Fruit fly (Drosophila melanogaster) whole organism, pupa: Measurements from ENCODE around the gene koko.

Experiments
- CG10348 ChIP-seq: fragments of 200-800 bp; sonication (Bioruptor generic); IDR thresholded peaks from 2 replicates; pipeline ENCODE4 v1.3.6; 2022; ENCODE audit warnings: missing biosample characterization, missing genetic modification characterization
- CG12605 ChIP-seq: fragments of 200-800 bp; sonication (Bioruptor generic); IDR thresholded peaks from 2 replicates; pipeline ENCODE4 v1.3.6; 2022; ENCODE audit warnings: missing biosample characterization, missing genetic modification characterization
- CG13204 ChIP-seq: fragments of 200-800 bp; sonication (Bioruptor generic); optimal IDR thresholded peaks from 2 replicates; lab custom pipeline; 2018; ENCODE audit warnings: missing biosample characterization, mild to moderate bottlenecking, missing genetic modification characterization, moderate library complexity
- CG14655 ChIP-seq: fragments of 200-800 bp; sonication (Bioruptor generic); optimal IDR thresholded peaks from 3 replicates; lab custom pipeline; 2017; ENCODE audit warnings: mild to moderate bottlenecking, missing biosample characterization, missing genetic modification reagents, missing genetic modification characterization
- CG15710 ChIP-seq: fragments of 200-800 bp; sonication (Bioruptor generic); optimal IDR thresholded peaks from 2 replicates; lab custom pipeline; 2018; ENCODE audit warnings: missing biosample characterization, mild to moderate bottlenecking, missing genetic modification characterization, moderate library complexity
- CG17806 ChIP-seq: fragments of 200-800 bp; sonication (Bioruptor generic); optimal IDR thresholded peaks from 2 replicates; lab custom pipeline; 2018; ENCODE audit warnings: missing biosample characterization, mild to moderate bottlenecking, missing genetic modification characterization, moderate library complexity
- CG32121 ChIP-seq: fragments of 200-800 bp; sonication (Bioruptor generic); IDR thresholded peaks from 2 replicates; pipeline ENCODE4 v1.3.6; 2022; ENCODE audit warnings: missing biosample characterization, missing genetic modification characterization
- CG34367 ChIP-seq: fragments of 200-800 bp; sonication (Bioruptor generic); optimal IDR thresholded peaks from 2 replicates; lab custom pipeline; 2018; ENCODE audit warnings: missing biosample characterization, mild to moderate bottlenecking, missing genetic modification characterization
- CG4496 ChIP-seq: fragments of 200-800 bp; sonication (Bioruptor generic); IDR thresholded peaks from 3 replicates; pipeline ENCODE4 v1.3.6; 2022; ENCODE audit warnings: missing biosample characterization, missing genetic modification characterization
- CG8159 ChIP-seq: fragments of 200-800 bp; sonication (Bioruptor generic); optimal IDR thresholded peaks from 3 replicates; lab custom pipeline; 2018; ENCODE audit warnings: missing biosample characterization, mild to moderate bottlenecking, missing genetic modification characterization, moderate library complexity
- CG8301 ChIP-seq: fragments of 200-800 bp; sonication (Bioruptor generic); optimal IDR thresholded peaks from 2 replicates; lab custom pipeline; 2018; ENCODE audit warnings: missing biosample characterization, mild to moderate bottlenecking, missing genetic modification characterization
- CG9948 ChIP-seq: fragments of 200-800 bp; sonication (Bioruptor generic); optimal IDR thresholded peaks from 2 replicates; lab custom pipeline; 2018; ENCODE audit warnings: missing biosample characterization, mild to moderate bottlenecking, missing genetic modification characterization, moderate library complexity
- D1 ChIP-seq: fragments of 200-800 bp; sonication (Bioruptor generic); optimal IDR thresholded peaks from 2 replicates; lab custom pipeline; 2018; ENCODE audit warnings: missing biosample characterization, mild to moderate bottlenecking, missing genetic modification characterization, moderate library complexity
- EcR ChIP-seq: fragments of 200-800 bp; sonication (Bioruptor generic); optimal IDR thresholded peaks from 3 replicates; lab custom pipeline; 2019; ENCODE audit warnings: missing biosample characterization, missing genetic modification characterization, mild to moderate bottlenecking, moderate library complexity, missing genetic modification reagents
- Ets98B ChIP-seq: fragments of 200-800 bp; sonication (Bioruptor generic); IDR thresholded peaks from 2 replicates; pipeline ENCODE4 v1.3.6; 2022; ENCODE audit warnings: missing biosample characterization, missing genetic modification characterization
- Pif1A ChIP-seq: fragments of 200-800 bp; sonication (Bioruptor generic); optimal IDR thresholded peaks from 3 replicates; lab custom pipeline; 2016; ENCODE audit warnings: missing biosample characterization, missing genetic modification characterization
- Pif1B ChIP-seq: fragments of 200-800 bp; sonication (Bioruptor generic); optimal IDR thresholded peaks from 3 replicates; lab custom pipeline; 2016; ENCODE audit warnings: missing biosample characterization, missing genetic modification characterization
- Snoo ChIP-seq: fragments of 200-800 bp; sonication (Bioruptor generic); optimal IDR thresholded peaks from 3 replicates; lab custom pipeline; 2017; ENCODE audit warnings: missing biosample characterization, mild to moderate bottlenecking, missing genetic modification characterization, inconsistent platforms
- fd96Ca ChIP-seq: fragments of 200-800 bp; sonication (Bioruptor generic); IDR thresholded peaks from 3 replicates; pipeline ENCODE4 v1.3.6; 2022; ENCODE audit warnings: missing biosample characterization, missing genetic modification characterization
- gl ChIP-seq: fragments of 200-800 bp; sonication (Bioruptor generic); optimal IDR thresholded peaks from 2 replicates; lab custom pipeline; 2018; ENCODE audit warnings: missing biosample characterization, mild to moderate bottlenecking, missing genetic modification characterization
- rn ChIP-seq: fragments of 200-800 bp; sonication (Bioruptor generic); IDR thresholded peaks from 2 replicates; pipeline ENCODE4 v1.3.6; 2022; ENCODE audit warnings: missing biosample characterization, missing genetic modification characterization

The koko gene

dm6 chr3R:18366644-18366985 is 36.2 kb upstream of the koko start:
- TF ChIP-seq Pif1B (GFP tag; lab: Kevin White, UChicago) (no peak), fd96Ca (GFP tag; lab: Robert Waterston, UW) (0 out of 3 replicates have a peak, but pooled peaks have one; percentile 1)

dm6 chr3R:18368595-18368994 is 34.2 kb upstream of the koko start:
- TF ChIP-seq CG9948 (no peak), CG15710 (no peak), Snoo (tag; lab: Kevin White, UChicago) (no peak), CG17806 (tag; lab: Kevin White, UChicago) (no peak), Pif1A (GFP tag; lab: Kevin White, UChicago) (no peak), D1 (tag; lab: Kevin White, UChicago) (no peak), CG12605 (GFP tag; lab: Robert Waterston, UW) (no peak)

dm6 chr3R:18371346-18371745 is 31.5 kb upstream of the koko start:
- TF ChIP-seq D1 (tag; lab: Kevin White, UChicago) = no peak
- no peak for TF ChIP-seq CG13204 (GFP tag; lab: Kevin White, UChicago)
- TF ChIP-seq Pif1B (GFP tag; lab: Kevin White, UChicago) = no peak
- TF ChIP-seq Ets98B (GFP tag; lab: Robert Waterston, UW) = peak; percentile 49
- peak; percentile 5 for TF ChIP-seq CG34367 (tag; lab: Kevin White, UChicago)
- TF ChIP-seq CG8159 (tag; lab: Kevin White, UChicago) = no peak
- TF ChIP-seq CG15710 = no peak
- no peak for TF ChIP-seq CG9948
- no peak for TF ChIP-seq CG17806 (tag; lab: Kevin White, UChicago)
- peak; percentile 66 for TF ChIP-seq CG32121
- TF ChIP-seq CG10348 (GFP tag; lab: Robert Waterston, UW) = no peak
- TF ChIP-seq CG8301 (tag; lab: Kevin White, UChicago) = no peak
- peak; percentile 62; the same call in 2 of the 3 replicates for TF ChIP-seq CG4496 (GFP tag; lab: Robert Waterston, UW)
- peak; percentile 68 for TF ChIP-seq gl (tag; lab: Kevin White, UChicago)
- peak; percentile 80 for TF ChIP-seq CG12605 (GFP tag; lab: Robert Waterston, UW)
- TF ChIP-seq EcR (GFP tag; lab: Kevin White, UChicago) = no peak
- TF ChIP-seq fd96Ca (GFP tag; lab: Robert Waterston, UW) = peak; percentile 64; the same call in 2 of the 3 replicates
- no peak for TF ChIP-seq rn
- no peak for TF ChIP-seq Snoo (tag; lab: Kevin White, UChicago)
- no peak for TF ChIP-seq CG14655 (GFP tag; lab: Kevin White, UChicago)
- TF ChIP-seq Pif1A (GFP tag; lab: Kevin White, UChicago) = peak; percentile 36
- TF ChIP-seq, all 21 proteins: peak for 8

- TF ChIP-seq gl (tag; lab: Kevin White, UChicago) (peak; percentile 2), CG32121 (no peak)
Observed at dm6 chr3R:18372688-18373304, 30.0 kb upstream of the koko start, which contains the start of gene gl. TSS of gene gl (minus strand) at chr3R:18372738.

dm6 chr3R:18380251-18380812 is 22.5 kb upstream of the koko start:
- no peak for TF ChIP-seq D1 (tag; lab: Kevin White, UChicago)
- TF ChIP-seq CG32121 = no peak
- no peak for TF ChIP-seq Pif1A (GFP tag; lab: Kevin White, UChicago)
- no peak for TF ChIP-seq EcR (GFP tag; lab: Kevin White, UChicago)
- no peak for TF ChIP-seq CG9948
- no peak for TF ChIP-seq CG15710
- no peak for TF ChIP-seq Pif1B (GFP tag; lab: Kevin White, UChicago)
- no peak for TF ChIP-seq CG12605 (GFP tag; lab: Robert Waterston, UW)
- TF ChIP-seq CG14655 (GFP tag; lab: Kevin White, UChicago) = no peak
- no peak for TF ChIP-seq Snoo (tag; lab: Kevin White, UChicago)
- no peak for TF ChIP-seq CG13204 (GFP tag; lab: Kevin White, UChicago)

- TF ChIP-seq Pif1A (GFP tag; lab: Kevin White, UChicago) (peak; percentile 61), CG32121 (no peak), gl (tag; lab: Kevin White, UChicago) (peak; percentile 94), CG8159 (tag; lab: Kevin White, UChicago) (peak; percentile 36), CG12605 (GFP tag; lab: Robert Waterston, UW) (peak; percentile 18; the same call in 1 of the 2 replicates), fd96Ca (GFP tag; lab: Robert Waterston, UW) (0 out of 3 replicates have a peak, but pooled peaks have one; percentile 18), CG14655 (GFP tag; lab: Kevin White, UChicago) (no peak), CG34367 (tag; lab: Kevin White, UChicago) (peak; percentile 43), EcR (GFP tag; lab: Kevin White, UChicago) (peak; percentile 85), CG9948 (no peak), CG15710 (peak; percentile 36), D1 (tag; lab: Kevin White, UChicago) (no peak), Ets98B (GFP tag; lab: Robert Waterston, UW) (peak; percentile 44; the same call in 1 of the 2 replicates), Pif1B (GFP tag; lab: Kevin White, UChicago) (peak; percentile 63), CG13204 (GFP tag; lab: Kevin White, UChicago) (peak; percentile 66), CG17806 (tag; lab: Kevin White, UChicago) (peak; percentile 24), Snoo (tag; lab: Kevin White, UChicago) (peak; percentile 21), CG8301 (tag; lab: Kevin White, UChicago) (no peak)
Observed at dm6 chr3R:18381014-18381512, 21.8 kb upstream of the koko start, which contains the start of gene CG7675. TSS of gene CG7675 (minus strand) at chr3R:18381178.
